Worm (Caenorhabditis elegans): ENCODE data around the gene gyg-2.

- no peak for TF ChIP-seq ztf-23 (GFP tag; IDR thresholded peaks at IDR 0.05)
- no peak for TF ChIP-seq T22C8.4 (GFP tag; IDR thresholded peaks at IDR 0.05)
- TF ChIP-seq ztf-29 (GFP tag; IDR thresholded peaks at IDR 0.05): no peak
- TF ChIP-seq cog-1 (tag; optimal IDR thresholded peaks at IDR 0.05): no peak
- TF ChIP-seq flt-1 (GFP tag; IDR thresholded peaks at IDR 0.05): no peak
- no peak for TF ChIP-seq ref-1 (GFP tag; conservative IDR thresholded peaks at IDR 0.05)
Measured at ce11 chrV:16706549-16706948, 39.5 kb downstream of the gyg-2 start, which contains the start of gene clec-9.
